Worm (Caenorhabditis elegans) whole organism, early embryonic: ENCODE results near the gene Y42A5A.3.

Experiments
- B0310.2 ChIP-seq: sonication (generic microtip); optimal IDR thresholded peaks from 2 replicates; lab custom pipeline; 2016; ENCODE audit warnings: mild to moderate bottlenecking, missing genetic modification characterization, missing compliant biosample characterization
- F13C5.2 ChIP-seq: sonication (generic microtip); optimal IDR thresholded peaks from 2 replicates; lab custom pipeline; 2017; ENCODE audit warnings: mild to moderate bottlenecking, missing genetic modification characterization, inconsistent platforms, missing compliant biosample characterization
- aly-1 ChIP-seq: sonication (generic microtip); optimal IDR thresholded peaks from 2 replicates; lab custom pipeline; 2016; ENCODE audit warnings: missing genetic modification characterization, missing compliant biosample characterization
- ama-1 ChIP-seq: fragments of 150-350 bp; optimal IDR thresholded peaks from 2 replicates; lab custom pipeline; 2014
- ceh-13 ChIP-seq: fragments of 200-800 bp; sonication (Bioruptor generic); optimal IDR thresholded peaks from 2 replicates; lab custom pipeline; 2018; ENCODE audit warnings: mild to moderate bottlenecking, missing genetic modification characterization, missing compliant biosample characterization
- ceh-36 ChIP-seq: sonication (generic microtip); optimal IDR thresholded peaks from 2 replicates; lab custom pipeline; 2016; ENCODE audit warnings: missing genetic modification characterization, inconsistent platforms, missing compliant biosample characterization
- ets-7 ChIP-seq: sonication (generic microtip); optimal IDR thresholded peaks from 2 replicates; lab custom pipeline; 2016; ENCODE audit warnings: missing genotype, missing genetic modification characterization, missing compliant biosample characterization
- flt-1 ChIP-seq: fragments of 200-800 bp; sonication (Bioruptor generic); IDR thresholded peaks from 2 replicates; pipeline ENCODE4 v1.3.6; 2022; ENCODE audit warnings: missing genetic modification characterization, missing compliant biosample characterization
- hmbx-1 ChIP-seq: sonication (generic microtip); optimal IDR thresholded peaks from 2 replicates; lab custom pipeline; 2016; ENCODE audit warnings: mild to moderate bottlenecking, missing genetic modification characterization, missing compliant biosample characterization
- pes-1 ChIP-seq: fragments of 200-800 bp; sonication (Bioruptor generic); IDR thresholded peaks from 2 replicates; pipeline ENCODE4 v1.3.6; 2022; ENCODE audit warnings: missing genetic modification reagents, missing genetic modification characterization, missing compliant biosample characterization
- scrt-1 ChIP-seq: fragments of 200-800 bp; sonication (Bioruptor generic); IDR thresholded peaks from 2 replicates; pipeline ENCODE4 v1.3.6; 2022; ENCODE audit warnings: missing genetic modification characterization, missing compliant biosample characterization
- tbx-11 ChIP-seq: fragments of 200-800 bp; sonication (Bioruptor generic); IDR thresholded peaks from 2 replicates; pipeline ENCODE4 v1.3.6; 2022; ENCODE audit warnings: missing genetic modification characterization, missing compliant biosample characterization
- tbx-37 ChIP-seq: fragments of 200-800 bp; sonication (Bioruptor generic); conservative IDR thresholded peaks from 2 replicates; pipeline ENCODE4 v1.3.6; 2022; ENCODE audit warnings: missing genetic modification reagents, missing genetic modification characterization, missing compliant biosample characterization
- tra-4 ChIP-seq: sonication (generic microtip); optimal IDR thresholded peaks from 2 replicates; lab custom pipeline; 2017; ENCODE audit warnings: missing genetic modification characterization, missing compliant biosample characterization

- TF ChIP-seq pes-1 (GFP tag; lab: Robert Waterston, UW) (no peak), ama-1 (no peak), tbx-11 (no peak), scrt-1 (GFP tag; lab: Robert Waterston, UW) (no peak), tra-4 (tag; lab: Kevin White, UChicago) (no peak), flt-1 (GFP tag; lab: Robert Waterston, UW) (no peak), ets-7 (tag; lab: Kevin White, UChicago) (no peak), F13C5.2 (tag; lab: Kevin White, UChicago) (no peak), ceh-13 (no peak), ceh-36 (tag; lab: Kevin White, UChicago) (no peak), hmbx-1 (tag; lab: Kevin White, UChicago) (no peak), tbx-37 (GFP tag; lab: Robert Waterston, UW) (no peak), aly-1 (tag; lab: Kevin White, UChicago) (no peak), B0310.2 (tag; lab: Kevin White, UChicago) (peak; percentile 38)
Measured at ce11 chrV:11078104-11078724, 17.6 kb downstream of the Y42A5A.3 start, which contains the start of gene act-2.
